Worm (Caenorhabditis elegans) whole organism, midembryonic: ENCODE measurements around the gene K08D8.10.

Experiments
- cog-1 ChIP-seq: sonication (generic microtip); optimal IDR thresholded peaks from 2 replicates; lab custom pipeline; 2016; ENCODE audit warnings: missing genetic modification characterization, missing compliant biosample characterization
- flt-1 ChIP-seq: fragments of 200-800 bp; sonication (Bioruptor generic); IDR thresholded peaks from 2 replicates; pipeline ENCODE4 v1.3.6; 2022; ENCODE audit warnings: missing genetic modification characterization, missing compliant biosample characterization
- klf-2 ChIP-seq: fragments of 200-800 bp; sonication (Bioruptor generic); conservative IDR thresholded peaks from 2 replicates; pipeline ENCODE4 v1.3.6; 2022; ENCODE audit warnings: missing genetic modification reagents, missing genetic modification characterization, missing compliant biosample characterization
- med-1 ChIP-seq: sonication (generic microtip); optimal IDR thresholded peaks from 2 replicates; lab custom pipeline; 2017; ENCODE audit warnings: missing genetic modification characterization, mild to moderate bottlenecking, missing compliant biosample characterization, antibody characterized with exemption, missing genetic modification reagents; ENCODE audit not compliant: insufficient read depth
- ref-1 ChIP-seq: fragments of 200-800 bp; sonication (Bioruptor generic); conservative IDR thresholded peaks from 2 replicates; pipeline ENCODE4 v1.3.6; 2022; ENCODE audit warnings: missing genetic modification reagents, missing genetic modification characterization, missing compliant biosample characterization
- ztf-29 ChIP-seq: fragments of 200-800 bp; sonication (Bioruptor generic); IDR thresholded peaks from 2 replicates; pipeline ENCODE4 v1.3.6; 2022; ENCODE audit warnings: missing genetic modification reagents, missing genetic modification characterization, missing compliant biosample characterization

DNA sequence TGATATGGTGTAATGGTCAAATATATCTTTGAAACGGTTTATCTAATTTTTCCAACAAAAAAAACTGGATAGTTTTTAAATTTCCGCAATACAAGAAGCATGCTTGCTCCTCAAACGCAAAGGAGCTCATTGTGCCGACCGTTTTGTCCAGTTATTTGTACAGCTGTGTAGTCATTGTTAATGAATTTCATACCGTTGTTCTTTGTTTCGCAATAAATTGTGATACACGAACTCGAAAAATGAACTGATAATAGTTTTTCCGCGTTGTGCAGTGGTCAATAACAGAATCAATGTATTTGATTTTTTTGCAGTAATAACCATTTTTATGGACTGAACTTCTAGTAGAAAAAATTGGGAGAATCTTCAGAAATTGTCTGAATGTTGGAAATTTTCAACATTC, 1.5 kb upstream of the K08D8.10 start:
- TF ChIP-seq flt-1 (GFP tag; lab: Robert Waterston, UW) (no peak), med-1 (GFP tag; lab: Kevin White, UChicago) (no peak), cog-1 (tag; lab: Kevin White, UChicago) (no peak), ztf-29 (GFP tag; lab: Robert Waterston, UW) (no peak), ref-1 (GFP tag; lab: Robert Waterston, UW) (no peak), klf-2 (GFP tag; lab: Robert Waterston, UW) (no peak)
